Fruit fly (Drosophila melanogaster) S2 (cell line): ENCODE results near the gene CG15439.

ENCODE experiments used
- CG8478 ChIP-seq: fragments of >200 bp; optimal IDR thresholded peaks from 2 replicates; lab custom pipeline; 2018
- CTCF ChIP-seq, 2 experiments: fragments of >200 bp; optimal IDR thresholded peaks; 2 replicates each; lab custom pipeline; 2018

dm6 chr2L:4416089-4416488 lies 36.7 kb downstream of the CG15439 start:
- TF ChIP-seq CG8478 (no peak), CTCF (optimal IDR thresholded peaks at IDR 0.05; lab: Kevin White, UChicago) (no peak)
